Worm (Caenorhabditis elegans) whole organism, young adult: ENCODE measurements around the gene W01B6.5.

Experiments
- F55B11.4 ChIP-seq: sonication (generic microtip); optimal IDR thresholded peaks from 2 replicates; lab custom pipeline; 2016; ENCODE audit warnings: missing compliant biosample characterization, missing genetic modification characterization, borderline replicate concordance; ENCODE audit not compliant: insufficient read depth
- cebp-2 ChIP-seq: fragments of 200-800 bp; sonication (Bioruptor generic); IDR thresholded peaks from 2 replicates; pipeline ENCODE4 v1.3.6; 2022; ENCODE audit warnings: missing genetic modification characterization, missing compliant biosample characterization
- him-1 ChIP-seq: sonication (generic microtip); optimal IDR thresholded peaks from 2 replicates; lab custom pipeline; 2016; ENCODE audit warnings: missing genotype, missing genetic modification reagents, missing genetic modification characterization, missing compliant biosample characterization
- lag-1 ChIP-seq: fragments of 200-800 bp; sonication (Bioruptor generic); IDR thresholded peaks from 2 replicates; pipeline ENCODE4 v1.3.6; 2022; ENCODE audit warnings: missing genetic modification reagents, missing genetic modification characterization, missing compliant biosample characterization
- let-526 ChIP-seq: fragments of 200-800 bp; sonication (Bioruptor generic); IDR thresholded peaks from 2 replicates; pipeline ENCODE4 v1.3.6; 2022; ENCODE audit warnings: missing genetic modification reagents, missing genetic modification characterization, missing compliant biosample characterization
- snpc-4 ChIP-seq, 5 experiments: fragments of 150-350 bp in 1 of 5; sonication (generic microtip) in 4 of 5; optimal IDR thresholded peaks; 2 replicates each; lab custom pipeline; 2014 to 2018; ENCODE audit warnings: missing genetic modification characterization in 5 of 5, missing biosample characterization in 3 of 5, antibody characterized with exemption in 2 of 5, mild to moderate bottlenecking in 2 of 5, missing compliant biosample characterization in 2 of 5, missing genotype in 2 of 5, moderate library complexity in 2 of 5, missing genetic modification reagents in 1 of 5
- tlf-1 ChIP-seq: fragments of 200-800 bp; sonication (Bioruptor generic); optimal IDR thresholded peaks from 2 replicates; lab custom pipeline; 2018; ENCODE audit warnings: mild to moderate bottlenecking, missing genetic modification characterization, missing compliant biosample characterization

DNA sequence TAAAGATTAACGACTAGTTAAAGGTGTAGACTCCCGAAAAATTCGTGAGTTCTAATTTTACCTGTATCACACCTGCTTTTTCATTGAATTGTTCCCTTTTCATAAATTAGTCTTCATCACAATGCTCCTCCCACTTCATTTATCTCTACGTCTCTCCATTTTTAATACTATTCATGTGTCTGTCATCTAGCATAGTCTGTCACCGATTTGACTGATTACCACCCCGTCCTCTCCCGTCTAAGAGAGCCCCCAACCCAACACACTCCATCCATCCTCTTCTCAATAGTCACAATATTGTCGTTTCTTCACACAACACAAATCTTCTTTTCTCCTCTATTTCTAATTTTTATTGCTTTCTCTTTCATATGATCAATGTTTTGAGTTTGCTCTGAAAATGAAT lies 10.8 kb upstream of the W01B6.5 start:
- no peak for TF ChIP-seq tlf-1
- TF ChIP-seq lag-1 (GFP tag; lab: Robert Waterston, UW): no peak
- no peak for TF ChIP-seq him-1 (tag; lab: Kevin White, UChicago)
- no peak for TF ChIP-seq cebp-2 (GFP tag; lab: Robert Waterston, UW)
- no peak for TF ChIP-seq F55B11.4 (tag; lab: Kevin White, UChicago)
- no peak for TF ChIP-seq let-526
- TF ChIP-seq snpc-4 (GFP tag; optimal IDR thresholded peaks at IDR 0.05; lab: Kevin White, UChicago): no peak
- TF ChIP-seq snpc-4 (tag; optimal IDR thresholded peaks at IDR 0.05; lab: Kevin White, UChicago): no peak
